Fruit fly (Drosophila melanogaster) whole organism, embryonic: ENCODE data around the gene osp.

Experiments used
- Bgb ChIP-seq: fragments of 200-800 bp; sonication (Bioruptor generic); IDR thresholded peaks from 2 replicates; pipeline ENCODE4 v1.3.6; 2022; ENCODE audit warnings: missing biosample characterization, missing genetic modification characterization; ENCODE audit not compliant: partially characterized antibody
- CG10147 ChIP-seq: fragments of 200-800 bp; sonication (Bioruptor generic); optimal IDR thresholded peaks from 2 replicates; lab custom pipeline; 2019; ENCODE audit warnings: missing biosample characterization, mild to moderate bottlenecking, missing genetic modification characterization, moderate library complexity
- CG10274 ChIP-seq: fragments of 200-800 bp; sonication (Bioruptor generic); optimal IDR thresholded peaks from 3 replicates; lab custom pipeline; 2017; ENCODE audit warnings: missing biosample characterization, mild to moderate bottlenecking, missing genetic modification characterization
- CG11504 ChIP-seq: fragments of 200-800 bp; sonication (Bioruptor generic); optimal IDR thresholded peaks from 3 replicates; lab custom pipeline; 2019; ENCODE audit warnings: missing biosample characterization, mild to moderate bottlenecking, missing genetic modification characterization, moderate library complexity
- CG12769 ChIP-seq: fragments of 200-800 bp; sonication (Bioruptor generic); optimal IDR thresholded peaks from 2 replicates; lab custom pipeline; 2019; ENCODE audit warnings: missing biosample characterization, mild to moderate bottlenecking, missing genetic modification characterization, moderate library complexity
- CG13296 ChIP-seq: fragments of 200-800 bp; sonication (Bioruptor generic); optimal IDR thresholded peaks from 3 replicates; lab custom pipeline; 2018; ENCODE audit warnings: missing biosample characterization, mild to moderate bottlenecking, missing genetic modification characterization
- CG14965 ChIP-seq: fragments of 200-800 bp; sonication (Bioruptor generic); optimal IDR thresholded peaks from 2 replicates; lab custom pipeline; 2016; ENCODE audit warnings: missing biosample characterization, missing genetic modification characterization, borderline replicate concordance
- CG1603 ChIP-seq: fragments of 200-800 bp; sonication (Bioruptor generic); optimal IDR thresholded peaks from 2 replicates; lab custom pipeline; 2019; ENCODE audit warnings: missing biosample characterization, mild to moderate bottlenecking, missing genetic modification characterization, moderate library complexity
- CG17328 ChIP-seq: fragments of 200-800 bp; sonication (Bioruptor generic); IDR thresholded peaks from 2 replicates; pipeline ENCODE4 v1.3.6; 2022; ENCODE audit warnings: missing biosample characterization, missing genetic modification characterization
- CG17829 ChIP-seq: fragments of 200-800 bp; optimal IDR thresholded peaks from 2 replicates; lab custom pipeline; 2019; ENCODE audit warnings: missing biosample characterization, mild to moderate bottlenecking, missing genetic modification characterization, moderate library complexity
- CG1832 ChIP-seq: fragments of 200-800 bp; sonication (Bioruptor generic); optimal IDR thresholded peaks from 2 replicates; lab custom pipeline; 2017; ENCODE audit warnings: missing biosample characterization, mild to moderate bottlenecking, missing genetic modification characterization, inconsistent platforms
- CG18476 ChIP-seq: fragments of 200-800 bp; sonication (Bioruptor generic); optimal IDR thresholded peaks from 2 replicates; lab custom pipeline; 2016; ENCODE audit warnings: missing biosample characterization, mild to moderate bottlenecking, missing genetic modification characterization
- CG2129 ChIP-seq: fragments of 200-800 bp; sonication (Bioruptor generic); IDR thresholded peaks from 2 replicates; pipeline ENCODE4 v1.3.6; 2022; ENCODE audit warnings: missing biosample characterization, missing genetic modification characterization; ENCODE audit not compliant: partially characterized antibody
- CG2712 ChIP-seq: fragments of 200-800 bp; optimal IDR thresholded peaks from 3 replicates; lab custom pipeline; 2019; ENCODE audit warnings: missing biosample characterization, mild to moderate bottlenecking, missing genetic modification characterization, moderate library complexity
- CG31224 ChIP-seq: fragments of 200-800 bp; sonication (Bioruptor generic); IDR thresholded peaks from 2 replicates; pipeline ENCODE4 v1.3.6; 2022; ENCODE audit warnings: missing biosample characterization, missing genetic modification characterization
- CG6175 ChIP-seq: fragments of 200-800 bp; sonication (Bioruptor generic); IDR thresholded peaks from 3 replicates; pipeline ENCODE4 v1.3.6; 2022; ENCODE audit warnings: missing biosample characterization, missing genetic modification characterization
- CG6254 ChIP-seq: fragments of 200-800 bp; sonication (Bioruptor generic); optimal IDR thresholded peaks from 3 replicates; lab custom pipeline; 2017; ENCODE audit warnings: mild to moderate bottlenecking, missing biosample characterization, missing genetic modification reagents, missing genetic modification characterization
- CG7357 ChIP-seq: fragments of 200-800 bp; sonication (Bioruptor generic); IDR thresholded peaks from 3 replicates; pipeline ENCODE4 v1.3.6; 2022; ENCODE audit warnings: missing biosample characterization, missing genetic modification characterization
- CG8290 ChIP-seq, 3 experiments: fragments of 200-800 bp; sonication (Bioruptor generic); optimal IDR thresholded peaks; 2 replicates each; lab custom pipeline; 2016 to 2019; ENCODE audit warnings: missing biosample characterization in 3 of 3, missing genetic modification characterization in 3 of 3, mild to moderate bottlenecking in 2 of 3, moderate library complexity in 1 of 3
- CG9797 ChIP-seq: fragments of 200-800 bp; sonication (Bioruptor generic); optimal IDR thresholded peaks from 3 replicates; lab custom pipeline; 2018; ENCODE audit warnings: missing biosample characterization, mild to moderate bottlenecking, missing genetic modification characterization
- Fer2 ChIP-seq: fragments of 200-800 bp; sonication (Bioruptor generic); optimal IDR thresholded peaks from 2 replicates; lab custom pipeline; 2018; ENCODE audit warnings: missing biosample characterization, mild to moderate bottlenecking, missing genetic modification characterization, moderate library complexity
- Lpt ChIP-seq: fragments of >200 bp; optimal IDR thresholded peaks from 2 replicates; lab custom pipeline; 2018; ENCODE audit warnings: missing biosample characterization, missing genetic modification characterization
- MBD-R2 ChIP-seq: fragments of 200-800 bp; sonication (Bioruptor generic); IDR thresholded peaks from 2 replicates; pipeline ENCODE4 v1.3.6; 2022; ENCODE audit warnings: missing biosample characterization, missing genetic modification characterization
- Max ChIP-seq: fragments of 200-800 bp; sonication (Bioruptor generic); optimal IDR thresholded peaks from 2 replicates; lab custom pipeline; 2016; ENCODE audit warnings: missing biosample characterization, mild to moderate bottlenecking, missing genetic modification characterization
- NC2β ChIP-seq: fragments of 200-800 bp; sonication (Bioruptor generic); optimal IDR thresholded peaks from 2 replicates; lab custom pipeline; 2016; ENCODE audit warnings: missing biosample characterization, missing genetic modification characterization
- Neu2 ChIP-seq: fragments of 200-800 bp; sonication (Bioruptor generic); optimal IDR thresholded peaks from 3 replicates; lab custom pipeline; 2016; ENCODE audit warnings: missing biosample characterization, missing genetic modification characterization, borderline replicate concordance
- NfI ChIP-seq: fragments of 200-800 bp; sonication (Bioruptor generic); optimal IDR thresholded peaks from 3 replicates; lab custom pipeline; 2018; ENCODE audit warnings: missing biosample characterization, mild to moderate bottlenecking, missing genetic modification characterization, moderate library complexity
- Oli ChIP-seq: fragments of 200-800 bp; sonication (Bioruptor generic); optimal IDR thresholded peaks from 2 replicates; lab custom pipeline; 2018; ENCODE audit warnings: missing biosample characterization, mild to moderate bottlenecking, missing genetic modification characterization, moderate library complexity
- PHDP ChIP-seq: fragments of 200-800 bp; sonication (Bioruptor generic); optimal IDR thresholded peaks from 3 replicates; lab custom pipeline; 2018; ENCODE audit warnings: missing biosample characterization, mild to moderate bottlenecking, missing genetic modification characterization, moderate library complexity
- Ptx1 ChIP-seq: fragments of 200-800 bp; sonication (Bioruptor generic); IDR thresholded peaks from 2 replicates; pipeline ENCODE4 v1.3.6; 2022; ENCODE audit warnings: missing biosample characterization, missing genetic modification characterization
- Scr ChIP-seq: fragments of 200-800 bp; sonication (Bioruptor generic); IDR thresholded peaks from 2 replicates; pipeline ENCODE4 v1.3.6; 2022; ENCODE audit warnings: missing biosample characterization, missing genetic modification characterization; ENCODE audit not compliant: partially characterized antibody
- Sox100B ChIP-seq: fragments of 200-800 bp; sonication (Bioruptor generic); optimal IDR thresholded peaks from 3 replicates; lab custom pipeline; 2018; ENCODE audit warnings: missing biosample characterization, mild to moderate bottlenecking, missing genetic modification characterization
- Trl ChIP-seq, 3 experiments: fragments of >200 bp in 2 of 3; fragments of 200-800 bp in 1 of 3; sonication (Bioruptor generic) in 1 of 3; optimal IDR thresholded peaks; 2 replicates in 1 of 3; 3 replicates in 2 of 3; lab custom pipeline; 2016 to 2017; ENCODE audit warnings: missing biosample characterization in 1 of 3, missing genetic modification characterization in 1 of 3
- ash1 ChIP-seq: fragments of 200-800 bp; sonication (Bioruptor generic); optimal IDR thresholded peaks from 2 replicates; lab custom pipeline; 2018; ENCODE audit warnings: missing biosample characterization, mild to moderate bottlenecking, missing genetic modification characterization
- bsh ChIP-seq, 2 experiments: fragments of 200-800 bp; sonication (Bioruptor generic); optimal IDR thresholded peaks; 2 replicates each; lab custom pipeline; 2017 to 2018; ENCODE audit warnings: mild to moderate bottlenecking in 2 of 2, missing biosample characterization in 2 of 2, missing genetic modification characterization in 2 of 2, moderate library complexity in 1 of 2
- chn ChIP-seq: fragments of 200-800 bp; sonication (Bioruptor generic); optimal IDR thresholded peaks from 2 replicates; lab custom pipeline; 2016; ENCODE audit warnings: missing biosample characterization, missing genetic modification characterization
- ci ChIP-seq: fragments of 200-800 bp; sonication (Bioruptor generic); IDR thresholded peaks from 3 replicates; pipeline ENCODE4 v1.3.6; 2022; ENCODE audit warnings: missing biosample characterization, missing genetic modification characterization
- crol ChIP-seq: fragments of 200-800 bp; sonication (Bioruptor generic); IDR thresholded peaks from 2 replicates; pipeline ENCODE4 v1.3.6; 2022; ENCODE audit warnings: missing biosample characterization, missing genetic modification characterization
- esg ChIP-seq: fragments of 200-800 bp; sonication (Bioruptor generic); conservative IDR thresholded peaks from 2 replicates; pipeline ENCODE4 v1.3.6; 2022; ENCODE audit warnings: missing biosample characterization, missing genetic modification characterization
- gro ChIP-seq: fragments of 200-800 bp; sonication (Bioruptor generic); optimal IDR thresholded peaks from 2 replicates; lab custom pipeline; 2016; ENCODE audit warnings: missing biosample characterization, missing genetic modification characterization
- gsb-n ChIP-seq: fragments of 200-800 bp; sonication (Bioruptor generic); optimal IDR thresholded peaks from 3 replicates; lab custom pipeline; 2018; ENCODE audit warnings: missing biosample characterization, mild to moderate bottlenecking, missing genetic modification characterization
- ham ChIP-seq: fragments of 200-800 bp; sonication (Bioruptor generic); IDR thresholded peaks from 2 replicates; pipeline ENCODE4 v1.3.6; 2022; ENCODE audit warnings: missing biosample characterization, missing genetic modification characterization
- hb ChIP-seq: fragments of 200-800 bp; sonication (Bioruptor generic); IDR thresholded peaks from 3 replicates; pipeline ENCODE4 v1.3.6; 2022; ENCODE audit warnings: missing biosample characterization, missing genetic modification characterization; ENCODE audit not compliant: partially characterized antibody
- inv ChIP-seq: fragments of 200-800 bp; sonication (Bioruptor generic); IDR thresholded peaks from 2 replicates; pipeline ENCODE4 v1.3.6; 2022; ENCODE audit warnings: missing biosample characterization, missing genetic modification characterization; ENCODE audit not compliant: partially characterized antibody
- lov ChIP-seq, 2 experiments: fragments of 200-800 bp in 1 of 2; fragments of >200 bp in 1 of 2; sonication (Bioruptor generic) in 1 of 2; IDR thresholded peaks in 1 of 2; optimal IDR thresholded peaks in 1 of 2; 2 replicates in 1 of 2; 3 replicates in 1 of 2; pipeline versions ENCODE4 v1.3.6 to Lab custom; 2017 to 2022; ENCODE audit warnings: missing biosample characterization in 1 of 2, missing genetic modification characterization in 1 of 2
- schlank ChIP-seq: fragments of 200-800 bp; sonication (Bioruptor generic); optimal IDR thresholded peaks from 2 replicates; lab custom pipeline; 2018; ENCODE audit warnings: missing biosample characterization, mild to moderate bottlenecking, missing genetic modification characterization
- stwl ChIP-seq: fragments of 200-800 bp; sonication (Bioruptor generic); optimal IDR thresholded peaks from 3 replicates; lab custom pipeline; 2018; ENCODE audit warnings: missing biosample characterization, mild to moderate bottlenecking, missing genetic modification characterization, moderate library complexity
- wor ChIP-seq: fragments of 200-800 bp; sonication (Bioruptor generic); IDR thresholded peaks from 2 replicates; pipeline ENCODE4 v1.3.6; 2022; ENCODE audit warnings: missing biosample characterization, missing genetic modification characterization

osp gene

DNA sequence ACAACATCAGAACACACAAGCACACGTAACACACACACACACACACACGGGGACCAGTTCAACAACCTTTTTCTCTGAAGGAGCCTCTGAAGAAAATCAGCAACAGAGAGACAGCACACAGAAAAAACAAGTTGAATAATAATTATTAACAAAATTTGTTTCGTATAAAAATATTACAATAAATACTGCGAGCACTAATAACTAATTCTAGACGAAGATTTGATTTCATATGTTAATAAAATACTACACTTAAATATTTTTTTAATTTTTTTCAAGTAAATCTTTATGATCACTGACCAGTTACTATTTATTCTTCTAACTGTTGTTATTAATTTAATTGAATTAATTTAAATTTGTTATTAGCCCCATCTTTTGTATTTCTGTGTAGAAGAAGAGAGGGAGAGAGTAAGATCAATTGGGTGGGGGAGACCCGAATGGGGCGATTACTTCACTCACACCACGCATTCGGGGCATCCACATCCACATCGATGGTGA lies 14.5 kb downstream of the osp start (continued):
- TF ChIP-seq hb, result no peak
- TF ChIP-seq CG6254 (GFP tag; lab: Kevin White, UChicago), result peak; percentile 83
- TF ChIP-seq CG13296, result peak; percentile 6
- TF ChIP-seq Oli (tag; lab: Kevin White, UChicago), result peak; percentile 79
- TF ChIP-seq wor, result peak; percentile 48
- no peak for TF ChIP-seq CG14965
- TF ChIP-seq CG1832, result no peak
- peak; percentile 75 for TF ChIP-seq Ptx1
- peak; percentile 33 for TF ChIP-seq CG18476
- peak; percentile 9 for TF ChIP-seq stwl (tag; lab: Kevin White, UChicago)
- TF ChIP-seq bsh (GFP tag; optimal IDR thresholded peaks at IDR 0.05; lab: Kevin White, UChicago), result peak; percentile 30 to 93
- peak; percentile 93 for TF ChIP-seq gsb-n
- no peak for TF ChIP-seq Scr
- TF ChIP-seq NfI (GFP tag; lab: Kevin White, UChicago), result no peak
- no peak for TF ChIP-seq crol (GFP tag; lab: Robert Waterston, UW)
- no peak for TF ChIP-seq gro (GFP tag; lab: Kevin White, UChicago)
- TF ChIP-seq CG12769 (tag; lab: Kevin White, UChicago), result no peak
- TF ChIP-seq Bgb (GFP tag; lab: Robert Waterston, UW), result no peak
- no peak for TF ChIP-seq ash1 (GFP tag; lab: Kevin White, UChicago)
- TF ChIP-seq CG11504 (tag; lab: Kevin White, UChicago), result peak; percentile 85
- TF ChIP-seq Max, result no peak
- no peak for TF ChIP-seq NC2β
- TF ChIP-seq MBD-R2 (GFP tag; lab: Robert Waterston, UW), result no peak
- TF ChIP-seq CG7357 (GFP tag; lab: Robert Waterston, UW), result peak; percentile 66
- TF ChIP-seq CG17829, result peak; percentile 97
- no peak for TF ChIP-seq Neu2 (GFP tag; lab: Kevin White, UChicago)
- TF ChIP-seq chn, result no peak
- TF ChIP-seq Lpt (GFP tag; lab: Kevin White, UChicago), result no peak
- TF ChIP-seq inv (GFP tag; lab: Robert Waterston, UW), result no peak
- TF ChIP-seq Trl (optimal IDR thresholded peaks at IDR 0.05; lab: Kevin White, UChicago), result no peak
- TF ChIP-seq Trl (GFP tag; optimal IDR thresholded peaks at IDR 0.05; lab: Kevin White, UChicago), result no peak
- peak; percentile 12 for TF ChIP-seq CG8290 (GFP tag; optimal IDR thresholded peaks at IDR 0.05; lab: Kevin White, UChicago)
- TF ChIP-seq CG8290 (tag; optimal IDR thresholded peaks at IDR 0.05; lab: Kevin White, UChicago), result no peak
- TF ChIP-seq CG6175 (GFP tag; lab: Robert Waterston, UW), result no peak
- peak; percentile 98 for TF ChIP-seq CG2712 (tag; lab: Kevin White, UChicago)
- no peak for TF ChIP-seq CG1603 (tag; lab: Kevin White, UChicago)
- TF ChIP-seq CG31224 (GFP tag; lab: Robert Waterston, UW), result no peak
- TF ChIP-seq ham (GFP tag; lab: Robert Waterston, UW), result no peak
- peak; percentile 3 for TF ChIP-seq CG10274 (GFP tag; lab: Kevin White, UChicago)
- TF ChIP-seq schlank (tag; lab: Kevin White, UChicago), result no peak
- no peak for TF ChIP-seq Fer2 (tag; lab: Kevin White, UChicago)
- TF ChIP-seq CG2129 (GFP tag; lab: Robert Waterston, UW), result no peak
- TF ChIP-seq lov (optimal IDR thresholded peaks at IDR 0.05; lab: Kevin White, UChicago), result no peak
- no peak for TF ChIP-seq lov (GFP tag; IDR thresholded peaks at IDR 0.05; lab: Robert Waterston, UW)
- TF ChIP-seq PHDP, result peak; percentile 82
- TF ChIP-seq Sox100B, result peak; percentile 88
- TF ChIP-seq CG10147, result peak; percentile 59
- no peak for TF ChIP-seq ci (GFP tag; lab: Robert Waterston, UW)
- no peak for TF ChIP-seq CG9797 (GFP tag; lab: Kevin White, UChicago)
- peak; percentile 76 for TF ChIP-seq CG17328 (GFP tag; lab: Robert Waterston, UW)
- peak; percentile 58 for TF ChIP-seq esg (GFP tag; lab: Robert Waterston, UW)
